Worm (Caenorhabditis elegans): Measurements from ENCODE around the gene srsx-6.

ce11 chrV:7946229-7946628 lies 19.3 kb downstream of the srsx-6 start:
- no peak for TF ChIP-seq him-1 (tag; optimal IDR thresholded peaks at IDR 0.05)
- no peak for TF ChIP-seq dao-5 (tag; optimal IDR thresholded peaks at IDR 0.05)
- TF ChIP-seq W03F9.2 (tag; optimal IDR thresholded peaks at IDR 0.05) = no peak

Data from whole organism, L4/young adult.